Worm (Caenorhabditis elegans): ENCODE measurements around the gene F08F8.11.

Gene F08F8.11

ce11 chrIII:7353871-7354270 is 11.8 kb upstream of the F08F8.11 start, which contains the start of gene F08F8.9:
Gene F08F8.9, minus strand, starts transcription at chrIII:7353971.
- no peak for TF ChIP-seq W03F9.2 (tag; optimal IDR thresholded peaks at IDR 0.05)
- no peak for TF ChIP-seq him-1 (tag; optimal IDR thresholded peaks at IDR 0.05)
- no peak for TF ChIP-seq dao-5 (tag; optimal IDR thresholded peaks at IDR 0.05)

DNA sequence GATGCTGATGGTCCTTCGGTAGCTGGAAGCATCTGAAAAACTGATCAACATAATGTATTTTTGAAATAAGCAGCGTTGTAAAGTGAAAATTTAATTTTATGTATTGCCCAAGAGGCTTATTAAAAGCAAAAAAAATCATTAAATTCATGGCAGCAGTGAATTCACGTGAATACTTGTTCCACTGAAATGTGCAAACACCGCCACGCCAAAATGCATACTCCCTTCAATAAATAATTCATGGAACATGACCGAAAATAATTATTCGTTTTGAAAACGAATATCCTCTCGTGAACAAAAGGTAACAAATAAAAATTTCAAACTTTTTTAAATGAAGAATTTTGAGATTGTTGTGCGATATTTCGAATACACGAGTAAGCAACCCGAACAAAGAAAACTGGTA is 8.3 kb upstream of the F08F8.11 start, which contains the start of gene F08F8.10:
TSS of gene F08F8.10 (minus strand) at position 38 of the 400 bp plus-strand sequence.
- TF ChIP-seq W03F9.2 (tag; optimal IDR thresholded peaks at IDR 0.05) = no peak
- TF ChIP-seq dao-5 (tag; optimal IDR thresholded peaks at IDR 0.05) = no peak
- TF ChIP-seq him-1 (tag; optimal IDR thresholded peaks at IDR 0.05) = no peak

- no peak for TF ChIP-seq dao-5 (tag; optimal IDR thresholded peaks at IDR 0.05)
- TF ChIP-seq him-1 (tag; optimal IDR thresholded peaks at IDR 0.05) = no peak
- TF ChIP-seq W03F9.2 (tag; optimal IDR thresholded peaks at IDR 0.05) = no peak
These were observed 7.1 kb upstream of the F08F8.11 start for ce11 chrIII:7358627-7359026.

DNA sequence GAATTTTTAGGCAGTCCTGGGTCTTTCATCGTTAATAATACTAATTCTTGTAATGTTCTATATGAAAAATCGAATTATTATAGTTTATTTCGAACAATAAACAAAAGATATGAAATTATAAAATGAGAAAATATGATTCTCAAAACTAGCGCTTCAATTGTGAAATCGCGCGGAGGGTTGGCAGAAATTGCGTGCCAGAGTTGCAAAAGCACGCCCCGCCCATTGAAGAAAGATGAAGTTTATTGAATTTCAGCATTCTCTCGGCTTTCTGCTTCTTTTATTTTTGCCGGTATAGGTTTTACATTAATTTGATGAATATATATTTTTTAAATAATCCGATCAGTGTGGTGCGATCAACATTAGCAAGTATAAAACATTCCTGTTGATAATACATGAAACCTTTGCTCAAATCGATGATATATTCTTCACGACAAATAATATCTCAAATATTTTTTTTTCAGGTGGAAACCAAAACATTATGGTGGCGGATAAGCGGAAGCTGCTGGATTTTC is 6.6 kb upstream of the F08F8.11 start, which contains the start of the genes eco-1 and hmgr-1:
TSS of gene eco-1 (minus strand) at position 59 of the 512 bp plus-strand sequence.
TSS of gene hmgr-1 (plus strand) at position 462 of the 512 bp plus-strand sequence.
- TF ChIP-seq him-1 (tag; optimal IDR thresholded peaks at IDR 0.05) = no peak
- TF ChIP-seq W03F9.2 (tag; optimal IDR thresholded peaks at IDR 0.05) = no peak
- no peak for TF ChIP-seq dao-5 (tag; optimal IDR thresholded peaks at IDR 0.05)

DNA sequence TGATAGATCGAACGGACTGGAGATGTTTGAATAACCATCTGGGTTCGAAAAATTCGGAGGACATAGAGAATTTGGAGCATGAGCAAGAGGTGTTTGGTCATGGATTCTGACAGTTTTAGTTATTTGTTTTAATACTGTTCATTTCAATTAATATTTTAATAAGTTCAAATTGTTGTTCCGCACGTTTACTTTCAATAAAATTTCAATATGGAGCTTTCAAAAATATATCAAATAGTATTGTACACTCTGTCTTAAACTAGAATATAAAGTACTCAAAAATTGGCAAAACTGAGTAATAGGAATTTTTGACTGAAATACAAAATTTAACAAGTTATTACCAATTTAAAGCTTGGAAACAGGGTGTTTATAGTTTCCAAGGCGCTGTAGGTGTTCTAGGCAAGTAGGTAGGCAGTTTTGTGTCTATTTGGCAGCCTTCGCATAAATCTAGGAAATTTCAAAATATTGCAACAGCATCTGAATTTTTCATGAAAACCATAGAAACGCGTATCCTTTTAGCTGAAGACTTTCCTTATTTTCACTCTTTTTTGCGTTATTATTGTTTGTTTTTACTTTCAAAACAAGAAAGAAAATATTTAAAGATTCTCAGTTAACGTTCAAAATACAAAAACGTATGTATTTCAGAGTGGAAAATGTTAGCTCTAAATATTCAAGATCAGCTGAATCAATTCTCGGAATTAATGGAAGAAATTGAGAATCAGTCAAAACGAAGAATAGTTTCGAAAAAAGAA is 1.5 kb downstream of the F08F8.11 start, which contains the start of the genes T20B12.5 and T20B12.4:
TSS of gene T20B12.5 (minus strand) at position 101 of the 749 bp plus-strand sequence.
TSS of gene T20B12.4 (plus strand) at position 699 of the 749 bp plus-strand sequence.
- no peak for TF ChIP-seq dao-5 (tag; optimal IDR thresholded peaks at IDR 0.05)
- TF ChIP-seq him-1 (tag; optimal IDR thresholded peaks at IDR 0.05) = no peak
- TF ChIP-seq W03F9.2 (tag; optimal IDR thresholded peaks at IDR 0.05) = no peak

DNA sequence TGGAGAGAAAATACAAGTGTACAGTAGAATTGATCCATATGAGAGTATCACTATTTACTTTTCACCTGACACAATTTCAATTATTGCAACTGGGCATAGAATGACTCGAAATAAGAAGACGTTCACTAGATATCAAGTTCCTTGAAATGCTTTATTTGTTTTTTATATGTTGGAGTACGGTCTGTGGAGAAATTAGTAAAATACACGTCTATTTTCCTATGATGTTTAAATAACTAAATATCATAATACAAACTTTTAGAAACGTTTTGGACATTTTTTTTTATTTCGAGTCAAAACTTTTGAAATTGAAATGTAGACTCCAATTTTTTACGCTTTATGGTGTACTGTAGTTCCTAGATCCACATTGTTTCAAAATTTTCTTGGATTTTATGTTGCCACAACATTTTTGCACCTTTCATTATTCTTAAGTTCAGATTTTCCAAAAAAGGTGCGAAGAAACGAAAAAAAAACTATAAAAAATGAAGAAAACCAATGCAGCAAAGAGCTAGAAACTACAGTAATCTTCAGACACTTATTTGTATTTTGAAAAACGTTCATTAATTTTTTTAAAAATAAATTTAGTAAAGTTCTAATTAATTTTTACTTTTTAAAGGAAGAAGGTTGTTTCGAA is 3.8 kb downstream of the F08F8.11 start:
- no peak for TF ChIP-seq dao-5 (tag; optimal IDR thresholded peaks at IDR 0.05)
- TF ChIP-seq W03F9.2 (tag; optimal IDR thresholded peaks at IDR 0.05) = no peak
- no peak for TF ChIP-seq him-1 (tag; optimal IDR thresholded peaks at IDR 0.05)

- TF ChIP-seq him-1 (tag; optimal IDR thresholded peaks at IDR 0.05) (no peak), W03F9.2 (tag; optimal IDR thresholded peaks at IDR 0.05) (no peak), dao-5 (tag; optimal IDR thresholded peaks at IDR 0.05) (no peak)
These were observed 4.9 kb downstream of the F08F8.11 start for ce11 chrIII:7370569-7370968.

- no peak for TF ChIP-seq him-1 (tag; optimal IDR thresholded peaks at IDR 0.05)
- TF ChIP-seq W03F9.2 (tag; optimal IDR thresholded peaks at IDR 0.05) = no peak
- no peak for TF ChIP-seq dao-5 (tag; optimal IDR thresholded peaks at IDR 0.05)
These were observed 8.2 kb downstream of the F08F8.11 start for ce11 chrIII:7373802-7374435.

ce11 chrIII:7374681-7375271 is 9.1 kb downstream of the F08F8.11 start, which contains the start of gene mml-1:
Gene mml-1, minus strand, starts transcription at chrIII:7374731.
- no peak for TF ChIP-seq him-1 (tag; optimal IDR thresholded peaks at IDR 0.05)
- TF ChIP-seq W03F9.2 (tag; optimal IDR thresholded peaks at IDR 0.05) = no peak
- TF ChIP-seq dao-5 (tag; optimal IDR thresholded peaks at IDR 0.05) = no peak

- no peak for TF ChIP-seq him-1 (tag; optimal IDR thresholded peaks at IDR 0.05)
- TF ChIP-seq W03F9.2 (tag; optimal IDR thresholded peaks at IDR 0.05) = no peak
- TF ChIP-seq dao-5 (tag; optimal IDR thresholded peaks at IDR 0.05) = no peak
These were observed 9.7 kb downstream of the F08F8.11 start for ce11 chrIII:7375434-7375833.

ce11 chrIII:7376143-7376802 is 10.6 kb downstream of the F08F8.11 start:
- TF ChIP-seq him-1 (tag; optimal IDR thresholded peaks at IDR 0.05) (no peak), W03F9.2 (tag; optimal IDR thresholded peaks at IDR 0.05) (no peak)

ce11 chrIII:7378522-7378921 is 12.8 kb downstream of the F08F8.11 start:
- TF ChIP-seq him-1 (tag; optimal IDR thresholded peaks at IDR 0.05) (no peak), W03F9.2 (tag; optimal IDR thresholded peaks at IDR 0.05) (no peak), dao-5 (tag; optimal IDR thresholded peaks at IDR 0.05) (no peak)

- no peak for TF ChIP-seq dao-5 (tag; optimal IDR thresholded peaks at IDR 0.05)
- no peak for TF ChIP-seq him-1 (tag; optimal IDR thresholded peaks at IDR 0.05)
- TF ChIP-seq W03F9.2 (tag; optimal IDR thresholded peaks at IDR 0.05) = no peak
These were observed 13.2 kb downstream of the F08F8.11 start, which contains the start of gene T20B12.7 for ce11 chrIII:7378945-7379344. Gene T20B12.7, minus strand, starts transcription at chrIII:7379045.

All from whole organism, L4/young adult.